Worm (Caenorhabditis elegans) whole organism, L4 larva: ENCODE data around the gene M117.1.

Source experiments
- T20F7.1 ChIP-seq: fragments of 200-800 bp; sonication (Bioruptor generic); optimal IDR thresholded peaks from 2 replicates; lab custom pipeline; 2018; ENCODE audit warnings: mild to moderate bottlenecking, missing genetic modification characterization, missing compliant biosample characterization
- Y105C5A.15 ChIP-seq: fragments of 200-800 bp; sonication (Bioruptor generic); IDR thresholded peaks from 2 replicates; pipeline ENCODE4 v1.3.6; 2022; ENCODE audit warnings: missing genetic modification characterization, missing compliant biosample characterization
- Y75B8A.6 ChIP-seq: fragments of 200-800 bp; sonication (Bioruptor generic); IDR thresholded peaks from 2 replicates; pipeline ENCODE4 v1.3.6; 2022; ENCODE audit warnings: missing genetic modification reagents, missing genetic modification characterization, missing compliant biosample characterization
- ZK337.2 ChIP-seq: fragments of 200-800 bp; sonication (Bioruptor generic); IDR thresholded peaks from 2 replicates; pipeline ENCODE4 v1.3.6; 2022; ENCODE audit warnings: missing genetic modification reagents, missing genetic modification characterization, missing compliant biosample characterization
- ZK546.5 ChIP-seq, 2 experiments: sonication (generic microtip); optimal IDR thresholded peaks; 2 replicates each; lab custom pipeline; 2017; ENCODE audit warnings: missing biosample characterization in 2 of 2, missing genetic modification characterization in 2 of 2
- ama-1 ChIP-seq: fragments of 150-350 bp; optimal IDR thresholded peaks from 2 replicates; lab custom pipeline; 2014; ENCODE audit warnings: inconsistent platforms, mixed read lengths
- attf-4 ChIP-seq: sonication (generic microtip); optimal IDR thresholded peaks from 3 replicates; lab custom pipeline; 2017; ENCODE audit warnings: missing biosample characterization, missing genetic modification characterization
- ceh-28 ChIP-seq: fragments of 150-350 bp; optimal IDR thresholded peaks from 2 replicates; lab custom pipeline; 2014; ENCODE audit warnings: missing biosample characterization, missing genetic modification reagents, missing genetic modification characterization
- ceh-32 ChIP-seq: sonication (generic microtip); optimal IDR thresholded peaks from 2 replicates; lab custom pipeline; 2016; ENCODE audit warnings: mild to moderate bottlenecking, missing genetic modification characterization, missing compliant biosample characterization; ENCODE audit not compliant: poor library complexity
- ceh-44 ChIP-seq: fragments of 200-800 bp; sonication (Bioruptor generic); IDR thresholded peaks from 2 replicates; pipeline ENCODE4 v1.3.6; 2022; ENCODE audit warnings: missing genetic modification reagents, missing genetic modification characterization, missing compliant biosample characterization
- ceh-82 ChIP-seq: sonication (generic microtip); optimal IDR thresholded peaks from 2 replicates; lab custom pipeline; 2017; ENCODE audit warnings: missing biosample characterization, missing genetic modification characterization
- ctbp-1 ChIP-seq: fragments of 200-800 bp; sonication (Bioruptor generic); IDR thresholded peaks from 2 replicates; pipeline ENCODE4 v1.3.6; 2022; ENCODE audit warnings: missing genetic modification reagents, missing genetic modification characterization, missing compliant biosample characterization
- daf-16 ChIP-seq, 3 experiments: sonication (generic microtip); optimal IDR thresholded peaks; 2 replicates each; lab custom pipeline; 2016 to 2017; ENCODE audit warnings: missing genetic modification characterization in 3 of 3, missing genetic modification reagents in 3 of 3, mild to moderate bottlenecking in 2 of 3, missing compliant biosample characterization in 2 of 3, missing biosample characterization in 1 of 3, moderate library complexity in 1 of 3
- dmd-9 ChIP-seq: fragments of 200-800 bp; sonication (Bioruptor generic); IDR thresholded peaks from 2 replicates; pipeline ENCODE4 v1.3.6; 2022; ENCODE audit warnings: missing genetic modification reagents, missing genetic modification characterization, missing compliant biosample characterization
- duxl-1 ChIP-seq: sonication (generic microtip); optimal IDR thresholded peaks from 2 replicates; lab custom pipeline; 2016; ENCODE audit warnings: mild to moderate bottlenecking, missing genetic modification characterization, moderate library complexity, missing compliant biosample characterization; ENCODE audit not compliant: poor library complexity
- fkh-10 ChIP-seq: fragments of 150-350 bp; optimal IDR thresholded peaks from 2 replicates; lab custom pipeline; 2014; ENCODE audit warnings: missing biosample characterization, missing genetic modification reagents, missing genetic modification characterization
- hif-1 ChIP-seq, 2 experiments: sonication (generic microtip); optimal IDR thresholded peaks; 2 replicates each; lab custom pipeline; 2016 to 2017; ENCODE audit warnings: missing compliant biosample characterization in 2 of 2, missing genetic modification characterization in 2 of 2, missing genetic modification reagents in 2 of 2, missing genotype in 2 of 2, mild to moderate bottlenecking in 1 of 2
- hlh-11 ChIP-seq: fragments of 200-800 bp; sonication (Bioruptor generic); optimal IDR thresholded peaks from 2 replicates; lab custom pipeline; 2018; ENCODE audit warnings: mild to moderate bottlenecking, missing genetic modification characterization, missing compliant biosample characterization
- hlh-30 ChIP-seq: sonication (generic microtip); optimal IDR thresholded peaks from 2 replicates; lab custom pipeline; 2017; ENCODE audit warnings: antibody characterized with exemption, mild to moderate bottlenecking, missing genetic modification characterization, missing compliant biosample characterization; ENCODE audit not compliant: insufficient read depth
- lim-7 ChIP-seq: fragments of 200-800 bp; sonication (Bioruptor generic); IDR thresholded peaks from 2 replicates; pipeline ENCODE4 v1.3.6; 2022; ENCODE audit warnings: missing genetic modification characterization, missing compliant biosample characterization
- lin-1 ChIP-seq: fragments of 200-800 bp; sonication (Bioruptor generic); IDR thresholded peaks from 2 replicates; pipeline ENCODE4 v1.3.6; 2022; ENCODE audit warnings: missing genetic modification reagents, missing genetic modification characterization, missing compliant biosample characterization
- lin-13 ChIP-seq: fragments of 150-350 bp; optimal IDR thresholded peaks from 2 replicates; lab custom pipeline; 2014; ENCODE audit warnings: missing biosample characterization, missing genetic modification reagents, missing genetic modification characterization
- lin-15B ChIP-seq: fragments of 150-350 bp; sonication (generic microtip); optimal IDR thresholded peaks from 3 replicates; lab custom pipeline; 2014; ENCODE audit warnings: missing biosample characterization, missing genetic modification characterization
- lin-38 ChIP-seq: fragments of 200-800 bp; sonication (Bioruptor generic); IDR thresholded peaks from 2 replicates; pipeline ENCODE4 v1.3.6; 2022; ENCODE audit warnings: missing genetic modification reagents, missing genetic modification characterization, missing compliant biosample characterization
- lin-39 ChIP-seq: fragments of 150-350 bp; optimal IDR thresholded peaks from 2 replicates; lab custom pipeline; 2014; ENCODE audit warnings: missing biosample characterization, missing genetic modification reagents, missing genetic modification characterization
- lir-3 ChIP-seq: sonication (generic microtip); optimal IDR thresholded peaks from 2 replicates; lab custom pipeline; 2016; ENCODE audit warnings: mild to moderate bottlenecking, missing genetic modification characterization, missing compliant biosample characterization
- lsy-2 ChIP-seq, 2 experiments: fragments of 150-350 bp in 1 of 2; sonication (generic microtip) in 1 of 2; optimal IDR thresholded peaks; 2 replicates each; lab custom pipeline; 2014 to 2017; ENCODE audit warnings: missing biosample characterization in 2 of 2, missing genetic modification characterization in 2 of 2
- madf-5 ChIP-seq, 2 experiments: fragments of 200-800 bp; sonication (Bioruptor generic); IDR thresholded peaks; 2 replicates each; pipeline ENCODE4 v1.3.6; 2022; ENCODE audit warnings: missing compliant biosample characterization in 2 of 2, missing genetic modification characterization in 2 of 2
- madf-9 ChIP-seq: fragments of 200-800 bp; sonication (Bioruptor generic); conservative IDR thresholded peaks from 2 replicates; pipeline ENCODE4 v1.3.6; 2022; ENCODE audit warnings: missing genetic modification reagents, missing genetic modification characterization, missing compliant biosample characterization
- mdl-1 ChIP-seq, 2 experiments: fragments of 150-350 bp in 1 of 2; sonication (generic microtip) in 1 of 2; optimal IDR thresholded peaks; 2 replicates each; lab custom pipeline; 2014 to 2017; ENCODE audit warnings: missing biosample characterization in 2 of 2, missing genetic modification characterization in 2 of 2
- mdt-29 ChIP-seq: fragments of 200-800 bp; sonication (Bioruptor generic); IDR thresholded peaks from 2 replicates; pipeline ENCODE4 v1.3.6; 2022; ENCODE audit warnings: missing genetic modification reagents, missing genetic modification characterization, missing compliant biosample characterization
- mxl-2 ChIP-seq: fragments of 200-800 bp; sonication (Bioruptor generic); conservative IDR thresholded peaks from 2 replicates; pipeline ENCODE4 v1.3.6; 2022; ENCODE audit warnings: missing genetic modification reagents, missing genetic modification characterization, missing compliant biosample characterization
- nhr-10 ChIP-seq: fragments of 150-350 bp; optimal IDR thresholded peaks from 2 replicates; lab custom pipeline; 2014; ENCODE audit warnings: missing biosample characterization, missing genetic modification characterization
- nhr-11 ChIP-seq: fragments of 150-350 bp; optimal IDR thresholded peaks from 2 replicates; lab custom pipeline; 2014; ENCODE audit warnings: missing biosample characterization, missing genetic modification characterization
- nhr-25 ChIP-seq: sonication (generic microtip); optimal IDR thresholded peaks from 2 replicates; lab custom pipeline; 2017; ENCODE audit warnings: missing genetic modification characterization, mild to moderate bottlenecking, missing compliant biosample characterization, antibody characterized with exemption, moderate library complexity, borderline replicate concordance; ENCODE audit not compliant: insufficient read depth
- nhr-28 ChIP-seq: fragments of 150-350 bp; optimal IDR thresholded peaks from 2 replicates; lab custom pipeline; 2014; ENCODE audit warnings: missing biosample characterization, missing genetic modification characterization
- nhr-41 ChIP-seq: fragments of 200-800 bp; sonication (Bioruptor generic); IDR thresholded peaks from 2 replicates; pipeline ENCODE4 v1.3.6; 2022; ENCODE audit warnings: missing genetic modification reagents, missing genetic modification characterization, missing compliant biosample characterization
- nhr-48 ChIP-seq: sonication (generic microtip); optimal IDR thresholded peaks from 2 replicates; lab custom pipeline; 2016; ENCODE audit warnings: mild to moderate bottlenecking, missing genetic modification characterization, missing compliant biosample characterization
- php-3 ChIP-seq: fragments of 200-800 bp; sonication (Bioruptor generic); IDR thresholded peaks from 2 replicates; pipeline ENCODE4 v1.3.6; 2022; ENCODE audit warnings: missing genetic modification reagents, missing genetic modification characterization, missing compliant biosample characterization
- rbr-2 ChIP-seq: sonication (generic microtip); optimal IDR thresholded peaks from 2 replicates; lab custom pipeline; 2016; ENCODE audit warnings: missing genotype, missing genetic modification characterization, missing compliant biosample characterization
- saeg-2 ChIP-seq: fragments of 200-800 bp; sonication (Bioruptor generic); IDR thresholded peaks from 2 replicates; pipeline ENCODE4 v1.3.6; 2022; ENCODE audit warnings: missing genetic modification reagents, missing genetic modification characterization, missing compliant biosample characterization
- set-16 ChIP-seq: fragments of 200-800 bp; sonication (Bioruptor generic); IDR thresholded peaks from 2 replicates; pipeline ENCODE4 v1.3.6; 2022; ENCODE audit warnings: missing genetic modification reagents, missing genetic modification characterization, missing compliant biosample characterization
- snpc-4 ChIP-seq: fragments of 150-350 bp; optimal IDR thresholded peaks from 2 replicates; lab custom pipeline; 2014; ENCODE audit warnings: missing biosample characterization, missing genetic modification characterization
- spr-1 ChIP-seq: sonication (generic microtip); optimal IDR thresholded peaks from 2 replicates; lab custom pipeline; 2016; ENCODE audit warnings: mild to moderate bottlenecking, missing genetic modification characterization, missing compliant biosample characterization
- spr-3 ChIP-seq: fragments of 200-800 bp; sonication (Bioruptor generic); optimal IDR thresholded peaks from 2 replicates; lab custom pipeline; 2018; ENCODE audit warnings: mild to moderate bottlenecking, missing genetic modification characterization, missing compliant biosample characterization
- tag-97 ChIP-seq: fragments of 200-800 bp; sonication (Bioruptor generic); IDR thresholded peaks from 2 replicates; pipeline ENCODE4 v1.3.6; 2022; ENCODE audit warnings: missing genetic modification characterization, missing compliant biosample characterization
- unc-130 ChIP-seq: sonication (generic microtip); optimal IDR thresholded peaks from 2 replicates; lab custom pipeline; 2016; ENCODE audit warnings: missing genetic modification reagents, missing genetic modification characterization, missing compliant biosample characterization
- unc-62 ChIP-seq, 3 experiments: fragments of 150-350 bp in 1 of 3; sonication (generic microtip); optimal IDR thresholded peaks in 2 of 3; peaks in 1 of 3; 1 replicate in 1 of 3; 2 replicates in 2 of 3; lab custom pipeline; 2014 to 2017; ENCODE audit warnings: missing biosample characterization in 3 of 3, missing genetic modification characterization in 3 of 3, missing genetic modification reagents in 3 of 3, missing genotype in 1 of 3

M117.1 gene

ce11 chrIV:11785064-11785840, 28.8 kb upstream of the M117.1 start:
- TF ChIP-seq daf-16 (GFP tag; optimal IDR thresholded peaks at IDR 0.05; lab: Kevin White, UChicago), result no peak
- no peak for TF ChIP-seq daf-16 (tag; optimal IDR thresholded peaks at IDR 0.05; lab: Kevin White, UChicago)
- no peak for TF ChIP-seq nhr-48 (tag; lab: Kevin White, UChicago)
- TF ChIP-seq lin-1 (GFP tag; lab: Robert Waterston, UW), result no peak
- no peak for TF ChIP-seq tag-97 (GFP tag; lab: Robert Waterston, UW)
- peak in 1 of 2 experiments; percentile 4 for TF ChIP-seq lsy-2 (tag; optimal IDR thresholded peaks at IDR 0.05; lab: Kevin White, UChicago)
- no peak for TF ChIP-seq T20F7.1 (GFP tag; lab: Kevin White, UChicago)
- TF ChIP-seq nhr-28 (tag; lab: Kevin White, UChicago), result no peak
- TF ChIP-seq lin-39 (tag; lab: Kevin White, UChicago), result no peak
- no peak for TF ChIP-seq lin-13
- TF ChIP-seq dmd-9, result no peak
- no peak for TF ChIP-seq Y105C5A.15 (GFP tag; lab: Robert Waterston, UW)
- TF ChIP-seq snpc-4 (tag; lab: Kevin White, UChicago), result no peak
- TF ChIP-seq ceh-28 (tag; lab: Kevin White, UChicago), result no peak
- no peak for TF ChIP-seq ceh-82
- TF ChIP-seq attf-4, result no peak
- TF ChIP-seq spr-3, result no peak
- no peak for TF ChIP-seq nhr-11 (tag; lab: Kevin White, UChicago)
- no peak for TF ChIP-seq madf-9 (GFP tag; lab: Robert Waterston, UW)
- no peak for TF ChIP-seq hlh-11 (tag; lab: Kevin White, UChicago)
- TF ChIP-seq set-16 (GFP tag; lab: Robert Waterston, UW), result peak; percentile 17; the same call in 1 of the 2 replicates
- no peak for TF ChIP-seq Y75B8A.6 (GFP tag; lab: Robert Waterston, UW)
- no peak for TF ChIP-seq nhr-10
- no peak for TF ChIP-seq madf-5 (GFP tag; IDR thresholded peaks at IDR 0.05; lab: Robert Waterston, UW)
- no peak for TF ChIP-seq nhr-25 (tag; lab: Kevin White, UChicago)
- no peak for TF ChIP-seq mdl-1 (tag; optimal IDR thresholded peaks at IDR 0.05; lab: Kevin White, UChicago)
- TF ChIP-seq hif-1 (tag; optimal IDR thresholded peaks at IDR 0.05; lab: Kevin White, UChicago), result no peak
- no peak for TF ChIP-seq saeg-2 (GFP tag; lab: Robert Waterston, UW)
- TF ChIP-seq ama-1, result no peak
- TF ChIP-seq unc-62 (GFP tag; optimal IDR thresholded peaks at IDR 0.05 in 1 of 2; lab: Kevin White, UChicago), result peak in 1 of 2 experiments; percentile 74
- TF ChIP-seq unc-62 (tag; optimal IDR thresholded peaks at IDR 0.05; lab: Kevin White, UChicago), result no peak
- 0 out of 2 replicates have a peak, but pooled peaks have one; percentile 4 for TF ChIP-seq lim-7
- TF ChIP-seq ctbp-1 (GFP tag; lab: Robert Waterston, UW), result peak; percentile 59; the same call in 1 of the 2 replicates
- no peak for TF ChIP-seq php-3 (GFP tag; lab: Robert Waterston, UW)
- no peak for TF ChIP-seq mxl-2 (GFP tag; lab: Robert Waterston, UW)
- no peak for TF ChIP-seq ceh-32 (tag; lab: Kevin White, UChicago)
- no peak for TF ChIP-seq lin-15B (tag; lab: Kevin White, UChicago)
- TF ChIP-seq unc-130 (GFP tag; lab: Kevin White, UChicago), result no peak
- no peak for TF ChIP-seq mdt-29 (GFP tag; lab: Robert Waterston, UW)
- TF ChIP-seq rbr-2 (tag; lab: Kevin White, UChicago), result no peak
- TF ChIP-seq hlh-30 (tag; lab: Kevin White, UChicago), result no peak
- no peak for TF ChIP-seq ZK546.5 (tag; optimal IDR thresholded peaks at IDR 0.05; lab: Kevin White, UChicago)
- no peak for TF ChIP-seq ceh-44 (GFP tag; lab: Robert Waterston, UW)
- no peak for TF ChIP-seq lin-38 (GFP tag; lab: Robert Waterston, UW)
- no peak for TF ChIP-seq ZK337.2 (GFP tag; lab: Robert Waterston, UW)
- TF ChIP-seq fkh-10 (GFP tag; lab: Kevin White, UChicago), result peak; percentile 50
- no peak for TF ChIP-seq lir-3 (tag; lab: Kevin White, UChicago)
- TF ChIP-seq spr-1 (tag; lab: Kevin White, UChicago), result no peak
- no peak for TF ChIP-seq duxl-1 (tag; lab: Kevin White, UChicago)
- no peak for TF ChIP-seq nhr-41
